Fruit fly (Drosophila melanogaster) whole organism, embryonic: ENCODE measurements around the gene MESK4.
A peak's percentile ranks its signal among the peaks of the same experiment; 100 is the strongest.

Experiments used
- Awh ChIP-seq: fragments of 200-800 bp; sonication (Bioruptor generic); IDR thresholded peaks from 2 replicates; pipeline ENCODE4, ENCODE4 v1.3.6; 2022; ENCODE audit warnings: missing biosample characterization, missing genetic modification characterization
- B-H1 ChIP-seq: fragments of 200-800 bp; sonication (Bioruptor generic); IDR thresholded peaks from 3 replicates; pipeline ENCODE4 v1.3.6; 2022; ENCODE audit warnings: missing biosample characterization, missing genetic modification characterization
- Bgb ChIP-seq: fragments of 200-800 bp; sonication (Bioruptor generic); IDR thresholded peaks from 2 replicates; pipeline ENCODE4 v1.3.6; 2022; ENCODE audit warnings: missing biosample characterization, missing genetic modification characterization; ENCODE audit not compliant: partially characterized antibody
- CG11085 ChIP-seq: fragments of 200-800 bp; sonication (Bioruptor generic); IDR thresholded peaks from 2 replicates; pipeline ENCODE4 v1.3.6; 2022; ENCODE audit warnings: missing biosample characterization, missing genetic modification characterization
- CG11504 ChIP-seq: fragments of 200-800 bp; sonication (Bioruptor generic); optimal IDR thresholded peaks from 3 replicates; lab custom pipeline; 2019; ENCODE audit warnings: missing biosample characterization, mild to moderate bottlenecking, missing genetic modification characterization, moderate library complexity
- CG1233 ChIP-seq: fragments of 200-800 bp; sonication (Bioruptor generic); optimal IDR thresholded peaks from 4 replicates; lab custom pipeline; 2018; ENCODE audit warnings: missing biosample characterization, mild to moderate bottlenecking, missing genetic modification characterization
- CG12744 ChIP-seq: fragments of 200-800 bp; sonication (Bioruptor generic); optimal IDR thresholded peaks from 2 replicates; lab custom pipeline; 2016; ENCODE audit warnings: missing biosample characterization, missing genetic modification characterization
- CG13894 ChIP-seq: fragments of 200-800 bp; sonication (Bioruptor generic); optimal IDR thresholded peaks from 3 replicates; lab custom pipeline; 2018; ENCODE audit warnings: missing biosample characterization, mild to moderate bottlenecking, missing genetic modification characterization, moderate library complexity
- CG14965 ChIP-seq: fragments of 200-800 bp; sonication (Bioruptor generic); optimal IDR thresholded peaks from 2 replicates; lab custom pipeline; 2016; ENCODE audit warnings: missing biosample characterization, missing genetic modification characterization, borderline replicate concordance
- CG15269 ChIP-seq: fragments of 200-800 bp; sonication (Bioruptor generic); optimal IDR thresholded peaks from 2 replicates; lab custom pipeline; 2018; ENCODE audit warnings: missing biosample characterization, mild to moderate bottlenecking, missing genetic modification characterization, moderate library complexity
- CG16813 ChIP-seq: fragments of 200-800 bp; sonication (Bioruptor generic); IDR thresholded peaks from 3 replicates; pipeline ENCODE4 v1.3.6; 2022; ENCODE audit warnings: missing biosample characterization, missing genetic modification characterization; ENCODE audit not compliant: partially characterized antibody
- CG17328 ChIP-seq: fragments of 200-800 bp; sonication (Bioruptor generic); IDR thresholded peaks from 2 replicates; pipeline ENCODE4 v1.3.6; 2022; ENCODE audit warnings: missing biosample characterization, missing genetic modification characterization
- CG17829 ChIP-seq: fragments of 200-800 bp; optimal IDR thresholded peaks from 2 replicates; lab custom pipeline; 2019; ENCODE audit warnings: missing biosample characterization, mild to moderate bottlenecking, missing genetic modification characterization, moderate library complexity
- CG32532 ChIP-seq: fragments of 200-800 bp; sonication (Bioruptor generic); IDR thresholded peaks from 2 replicates; pipeline ENCODE4 v1.3.6; 2022; ENCODE audit warnings: missing biosample characterization, missing genetic modification characterization
- CG43689 ChIP-seq: fragments of 200-800 bp; sonication (Bioruptor generic); IDR thresholded peaks from 2 replicates; pipeline ENCODE4 v1.3.6; 2022; ENCODE audit warnings: missing biosample characterization, missing genetic modification characterization
- CG6791 ChIP-seq: fragments of 200-800 bp; sonication (Bioruptor generic); IDR thresholded peaks from 3 replicates; pipeline ENCODE4 v1.3.6; 2022; ENCODE audit warnings: missing biosample characterization, missing genetic modification characterization; ENCODE audit not compliant: partially characterized antibody
- CG7839 ChIP-seq: fragments of 200-800 bp; sonication (Bioruptor generic); optimal IDR thresholded peaks from 3 replicates; lab custom pipeline; 2018; ENCODE audit warnings: missing biosample characterization, mild to moderate bottlenecking, missing genetic modification characterization, moderate library complexity
- CTCF ChIP-seq: fragments of 200-800 bp; sonication (Bioruptor generic); optimal IDR thresholded peaks from 2 replicates; lab custom pipeline; 2017; ENCODE audit warnings: missing biosample characterization, mild to moderate bottlenecking, missing genetic modification characterization, moderate library complexity
- CkIIα-i1 ChIP-seq: fragments of 200-800 bp; sonication (Bioruptor generic); IDR thresholded peaks from 2 replicates; pipeline ENCODE4 v1.3.6; 2022; ENCODE audit warnings: missing biosample characterization, missing genetic modification characterization
- Dek ChIP-seq: fragments of 200-800 bp; sonication (Bioruptor generic); optimal IDR thresholded peaks from 3 replicates; lab custom pipeline; 2019; ENCODE audit warnings: missing biosample characterization, mild to moderate bottlenecking, missing genetic modification characterization, moderate library complexity
- Dfd ChIP-seq, 2 experiments: fragments of >200 bp; optimal IDR thresholded peaks; 2 replicates each; lab custom pipeline; 2017; ENCODE audit warnings: missing biosample characterization in 2 of 2, missing genetic modification characterization in 2 of 2
- Elba2 ChIP-seq: fragments of 200-800 bp; sonication (Bioruptor generic); optimal IDR thresholded peaks from 3 replicates; lab custom pipeline; 2016; ENCODE audit warnings: missing biosample characterization, missing genetic modification characterization
- H2.0 ChIP-seq: fragments of 200-800 bp; sonication (Bioruptor generic); IDR thresholded peaks from 2 replicates; pipeline ENCODE4 v1.3.6; 2022; ENCODE audit warnings: missing biosample characterization, missing genetic modification characterization
- Hmx ChIP-seq: fragments of 200-800 bp; sonication (Bioruptor generic); optimal IDR thresholded peaks from 2 replicates; lab custom pipeline; 2016; ENCODE audit warnings: missing biosample characterization, missing genetic modification characterization
- Nf-YC ChIP-seq: fragments of 200-800 bp; optimal IDR thresholded peaks from 3 replicates; lab custom pipeline; 2019; ENCODE audit warnings: missing biosample characterization, mild to moderate bottlenecking, missing genetic modification characterization, moderate library complexity
- Xbp1 ChIP-seq: fragments of 200-800 bp; sonication (Bioruptor generic); optimal IDR thresholded peaks from 3 replicates; lab custom pipeline; 2016; ENCODE audit warnings: missing biosample characterization, mild to moderate bottlenecking, missing genetic modification characterization
- amos ChIP-seq: fragments of 200-800 bp; sonication (Bioruptor generic); IDR thresholded peaks from 2 replicates; pipeline ENCODE4 v1.3.6; 2022; ENCODE audit warnings: missing biosample characterization, missing genetic modification characterization; ENCODE audit not compliant: partially characterized antibody
- bowl ChIP-seq: fragments of 200-800 bp; sonication (Bioruptor generic); IDR thresholded peaks from 2 replicates; pipeline ENCODE4 v1.3.6; 2022; ENCODE audit warnings: missing biosample characterization, missing genetic modification characterization
- br ChIP-seq: fragments of >200 bp; optimal IDR thresholded peaks from 2 replicates; lab custom pipeline; 2017
- cad ChIP-seq: fragments of >200 bp; optimal IDR thresholded peaks from 2 replicates; lab custom pipeline; 2017; ENCODE audit warnings: missing biosample characterization, missing genetic modification characterization
- chn ChIP-seq: fragments of 200-800 bp; sonication (Bioruptor generic); optimal IDR thresholded peaks from 2 replicates; lab custom pipeline; 2016; ENCODE audit warnings: missing biosample characterization, missing genetic modification characterization
- corto ChIP-seq: fragments of 200-800 bp; sonication (Bioruptor generic); optimal IDR thresholded peaks from 2 replicates; lab custom pipeline; 2016; ENCODE audit warnings: missing biosample characterization, mild to moderate bottlenecking, missing genetic modification characterization, moderate library complexity
- dan ChIP-seq: fragments of 200-800 bp; sonication (Bioruptor generic); IDR thresholded peaks from 2 replicates; pipeline ENCODE4 v1.3.6; 2022; ENCODE audit warnings: missing biosample characterization, missing genetic modification characterization
- danr ChIP-seq: fragments of 200-800 bp; sonication (Bioruptor generic); IDR thresholded peaks from 2 replicates; pipeline ENCODE4 v1.3.6; 2022; ENCODE audit warnings: missing biosample characterization, missing genetic modification characterization
- gfzf ChIP-seq: fragments of 200-800 bp; sonication (Bioruptor generic); optimal IDR thresholded peaks from 2 replicates; lab custom pipeline; 2016; ENCODE audit warnings: missing biosample characterization, mild to moderate bottlenecking, missing genetic modification characterization, moderate library complexity
- insv ChIP-seq, 2 experiments: fragments of 200-800 bp; sonication (Bioruptor generic); optimal IDR thresholded peaks; 3 replicates each; lab custom pipeline; 2016 to 2018; ENCODE audit warnings: missing biosample characterization in 2 of 2, missing genetic modification characterization in 2 of 2
- inv ChIP-seq: fragments of 200-800 bp; sonication (Bioruptor generic); IDR thresholded peaks from 2 replicates; pipeline ENCODE4 v1.3.6; 2022; ENCODE audit warnings: missing biosample characterization, missing genetic modification characterization; ENCODE audit not compliant: partially characterized antibody
- lola ChIP-seq, 3 experiments: fragments of >200 bp in 2 of 3; fragments of 200-800 bp in 1 of 3; sonication (Bioruptor generic) in 1 of 3; optimal IDR thresholded peaks; 2 replicates each; lab custom pipeline; 2017 to 2019; ENCODE audit warnings: missing biosample characterization in 3 of 3, missing genetic modification characterization in 3 of 3, mild to moderate bottlenecking in 1 of 3, moderate library complexity in 1 of 3
- mirr ChIP-seq: fragments of 200-800 bp; sonication (Bioruptor generic); optimal IDR thresholded peaks from 3 replicates; lab custom pipeline; 2018; ENCODE audit warnings: missing biosample characterization, mild to moderate bottlenecking, missing genetic modification characterization
- nerfin-2 ChIP-seq: fragments of 200-800 bp; sonication (Bioruptor generic); IDR thresholded peaks from 2 replicates; pipeline ENCODE4 v1.3.6; 2022; ENCODE audit warnings: missing biosample characterization, missing genetic modification characterization; ENCODE audit not compliant: partially characterized antibody
- pan ChIP-seq, 4 experiments: fragments of >200 bp in 3 of 4; fragments of 200-800 bp in 1 of 4; sonication (Bioruptor generic) in 1 of 4; optimal IDR thresholded peaks in 3 of 4; IDR thresholded peaks in 1 of 4; 2 replicates each; pipeline versions ENCODE4 v1.3.6 to Lab custom; 2017 to 2022; ENCODE audit warnings: missing biosample characterization in 2 of 4, missing genetic modification characterization in 2 of 4, mixed read lengths in 1 of 4
- pros ChIP-seq: fragments of 200-800 bp; sonication (Bioruptor generic); optimal IDR thresholded peaks from 3 replicates; lab custom pipeline; 2019; ENCODE audit warnings: missing biosample characterization, mild to moderate bottlenecking, missing genetic modification characterization, moderate library complexity
- sens-2 ChIP-seq: fragments of 200-800 bp; sonication (Bioruptor generic); IDR thresholded peaks from 2 replicates; pipeline ENCODE4 v1.3.6; 2022; ENCODE audit warnings: missing biosample characterization, missing genetic modification characterization
- sisA ChIP-seq: fragments of 200-800 bp; sonication (Bioruptor generic); IDR thresholded peaks from 2 replicates; pipeline ENCODE4 v1.3.6; 2022; ENCODE audit warnings: missing biosample characterization, missing genetic modification characterization
- slbo ChIP-seq: fragments of 200-800 bp; sonication (Bioruptor generic); IDR thresholded peaks from 2 replicates; pipeline ENCODE4 v1.3.6; 2022; ENCODE audit warnings: missing biosample characterization, missing genetic modification characterization
- sna ChIP-seq: fragments of 200-800 bp; sonication (Bioruptor generic); IDR thresholded peaks from 2 replicates; pipeline ENCODE4 v1.3.6; 2022; ENCODE audit warnings: missing biosample characterization, missing genetic modification characterization; ENCODE audit not compliant: partially characterized antibody
- so ChIP-seq: fragments of 200-800 bp; sonication (Bioruptor generic); IDR thresholded peaks from 3 replicates; pipeline ENCODE4 v1.3.6; 2022; ENCODE audit warnings: missing biosample characterization, missing genetic modification characterization
- stc ChIP-seq: fragments of 200-800 bp; sonication (Bioruptor generic); IDR thresholded peaks from 2 replicates; pipeline ENCODE4 v1.3.6; 2022; ENCODE audit warnings: missing biosample characterization, missing genetic modification characterization
- tna ChIP-seq: fragments of 200-800 bp; sonication (Bioruptor generic); IDR thresholded peaks from 2 replicates; pipeline ENCODE4 v1.3.6; 2022; ENCODE audit warnings: missing biosample characterization, missing genetic modification characterization; ENCODE audit not compliant: partially characterized antibody
- zen ChIP-seq: fragments of 200-800 bp; sonication (Bioruptor generic); optimal IDR thresholded peaks from 3 replicates; lab custom pipeline; 2018; ENCODE audit warnings: missing biosample characterization, mild to moderate bottlenecking, missing genetic modification characterization, moderate library complexity

MESK4 gene

dm6 chr3R:16977745-16978305 is 10.8 kb upstream of the MESK4 start, which contains the start of gene Actn3:
TSS of gene Actn3 (minus strand) at chr3R:16977795.
- no peak for TF ChIP-seq cad
- peak; percentile 33 for TF ChIP-seq CG17829
- no peak for TF ChIP-seq dan (GFP tag; lab: Robert Waterston, UW)
- no peak for TF ChIP-seq sisA (GFP tag; lab: Robert Waterston, UW)
- TF ChIP-seq H2.0 (GFP tag; lab: Robert Waterston, UW): no peak
- TF ChIP-seq CG11085 (GFP tag; lab: Robert Waterston, UW): 0 out of 2 replicates have a peak, but pooled peaks have one; percentile 7
- no peak for TF ChIP-seq CG13894 (tag; lab: Kevin White, UChicago)
- TF ChIP-seq Bgb (GFP tag; lab: Robert Waterston, UW): peak; percentile 73
- peak; percentile 81 for TF ChIP-seq CTCF (GFP tag; lab: Kevin White, UChicago)
- TF ChIP-seq amos: peak; percentile 69
- TF ChIP-seq pros (GFP tag; lab: Kevin White, UChicago): no peak
- TF ChIP-seq CG11504 (tag; lab: Kevin White, UChicago): no peak
- TF ChIP-seq B-H1 (GFP tag; lab: Robert Waterston, UW): no peak
- peak; percentile 75 for TF ChIP-seq Elba2 (GFP tag; lab: Kevin White, UChicago)
- TF ChIP-seq zen (tag; lab: Kevin White, UChicago): peak; percentile 65
- TF ChIP-seq Dek: peak; percentile 48
- TF ChIP-seq CG17328: no peak
- TF ChIP-seq bowl (GFP tag; lab: Robert Waterston, UW): no peak
- TF ChIP-seq CG16813 (GFP tag; lab: Robert Waterston, UW): peak; percentile 48; the same call in 2 of the 3 replicates
- no peak for TF ChIP-seq nerfin-2 (GFP tag; lab: Robert Waterston, UW)
- peak; percentile 3 for TF ChIP-seq Nf-YC (tag; lab: Kevin White, UChicago)
- no peak for TF ChIP-seq CG43689 (GFP tag; lab: Robert Waterston, UW)
- TF ChIP-seq CG12744 (GFP tag; lab: Kevin White, UChicago): no peak
- no peak for TF ChIP-seq CG14965 (GFP tag; lab: Kevin White, UChicago)
- no peak for TF ChIP-seq sens-2 (GFP tag; lab: Robert Waterston, UW)
- TF ChIP-seq gfzf: no peak
- no peak for TF ChIP-seq Awh
- peak; percentile 16; the same call in 1 of the 2 replicates for TF ChIP-seq inv (GFP tag; lab: Robert Waterston, UW)
- no peak for TF ChIP-seq lola (GFP tag; optimal IDR thresholded peaks at IDR 0.05; lab: Kevin White, UChicago)
- no peak for TF ChIP-seq br (lab: Kevin White, UChicago)
- TF ChIP-seq CG1233 (GFP tag; lab: Kevin White, UChicago): no peak
- TF ChIP-seq CG15269 (tag; lab: Kevin White, UChicago): no peak
- no peak for TF ChIP-seq tna (GFP tag; lab: Robert Waterston, UW)
- TF ChIP-seq corto (GFP tag; lab: Kevin White, UChicago): no peak
- TF ChIP-seq CG7839: no peak
- no peak for TF ChIP-seq Dfd (GFP tag; optimal IDR thresholded peaks at IDR 0.05; lab: Kevin White, UChicago)
- no peak for TF ChIP-seq so
- TF ChIP-seq mirr: no peak
- no peak for TF ChIP-seq stc
- no peak for TF ChIP-seq sna (GFP tag; lab: Robert Waterston, UW)
- peak in 1 of 2 experiments; percentile 100 for TF ChIP-seq insv (GFP tag; optimal IDR thresholded peaks at IDR 0.05; lab: Kevin White, UChicago)
- TF ChIP-seq Xbp1 (GFP tag; lab: Kevin White, UChicago): no peak
- 0 out of 3 replicates have a peak, but pooled peaks have one; percentile 39 for TF ChIP-seq CG6791 (GFP tag; lab: Robert Waterston, UW)
- TF ChIP-seq danr: no peak
- TF ChIP-seq Hmx (GFP tag; lab: Kevin White, UChicago): no peak
- no peak for TF ChIP-seq slbo (GFP tag; lab: Robert Waterston, UW)
- TF ChIP-seq chn (GFP tag; lab: Kevin White, UChicago): no peak
- TF ChIP-seq CkIIα-i1 (GFP tag; lab: Robert Waterston, UW): no peak
- TF ChIP-seq CG32532 (GFP tag; lab: Robert Waterston, UW): no peak
- no peak for TF ChIP-seq pan (optimal IDR thresholded peaks at IDR 0.05; lab: Kevin White, UChicago)
- no peak for TF ChIP-seq pan (GFP tag; optimal IDR thresholded peaks at IDR 0.05 in 1 of 2, IDR thresholded peaks at IDR 0.05 in 1 of 2)
